ENCODE assay signal across 3 fruit fly cellular contexts in the genomic region with DNA sequence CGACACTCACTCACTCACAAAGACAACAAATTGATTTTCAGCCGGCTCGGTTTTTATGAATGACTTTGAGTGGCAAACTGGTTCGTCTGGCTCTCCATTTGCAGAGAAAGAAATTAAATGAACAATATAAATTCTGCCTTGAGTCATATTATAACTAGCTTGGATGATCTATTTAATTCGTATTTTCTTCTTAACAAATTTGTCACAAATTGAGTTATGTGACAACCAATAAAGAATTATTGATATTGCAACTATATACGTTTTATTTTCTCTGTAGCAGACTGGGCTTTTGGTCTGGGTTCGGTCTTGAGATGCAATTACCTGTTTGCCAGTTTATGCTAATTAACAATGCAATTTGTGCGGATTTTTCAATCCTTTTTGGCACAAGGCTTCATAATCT.
TF ChIP-seq lines count a peak whose summit lies in the region.

No protein-coding gene starts in this region.

TF ChIP-seq in whole organism, embryonic, 481 proteins besides CTCF, POLR2A, EP300 and RAD21 (continued from another document):
- TF ChIP-seq cwo (GFP tag; optimal IDR thresholded peaks at IDR 0.05; lab: Kevin White, UChicago) (no peak), CG17359 (tag; optimal IDR thresholded peaks at IDR 0.05; lab: Kevin White, UChicago) (peak; percentile 7), dmrt99B (tag; optimal IDR thresholded peaks at IDR 0.05; lab: Kevin White, UChicago) (peak; percentile 18), lmd (GFP tag; IDR thresholded peaks at IDR 0.05; lab: Robert Waterston, UW) (0 out of 2 replicates have a peak, but pooled peaks have one; percentile 17), nmo (GFP tag; optimal IDR thresholded peaks at IDR 0.05; lab: Kevin White, UChicago) (peak; percentile 2), Antp (GFP tag; optimal IDR thresholded peaks at IDR 0.05; lab: Kevin White, UChicago) (no peak), vvl (GFP tag; IDR thresholded peaks at IDR 0.05; lab: Robert Waterston, UW) (peak; percentile 27; the same call in 1 of the 2 replicates), CG2875 (GFP tag; optimal IDR thresholded peaks at IDR 0.05; lab: Kevin White, UChicago) (peak; percentile 4), ara (GFP tag; IDR thresholded peaks at IDR 0.05; lab: Robert Waterston, UW) (peak; percentile 39; the same call in 1 of the 2 replicates), CG2712 (tag; optimal IDR thresholded peaks at IDR 0.05; lab: Kevin White, UChicago) (peak; percentile 19), D19B (GFP tag; optimal IDR thresholded peaks at IDR 0.05; lab: Kevin White, UChicago) (no peak), sens (GFP tag; lab: Kevin White, UChicago) (peak; percentile 30), CG1603 (tag; optimal IDR thresholded peaks at IDR 0.05; lab: Kevin White, UChicago) (peak; percentile 66), CG12104 (GFP tag; optimal IDR thresholded peaks at IDR 0.05; lab: Kevin White, UChicago) (no peak), Blimp-1 (GFP tag; optimal IDR thresholded peaks at IDR 0.05; lab: Kevin White, UChicago) (peak; percentile 42), CG11695 (GFP tag; IDR thresholded peaks at IDR 0.05; lab: Robert Waterston, UW) (no peak), chif (GFP tag; optimal IDR thresholded peaks at IDR 0.05; lab: Kevin White, UChicago) (no peak), pan (optimal IDR thresholded peaks at IDR 0.05; lab: Kevin White, UChicago) (no peak), pan (GFP tag; optimal IDR thresholded peaks at IDR 0.05 in 1 of 2, IDR thresholded peaks at IDR 0.05 in 1 of 2) (peak in 1 of 2 experiments; percentile 59), Sox102F (GFP tag; optimal IDR thresholded peaks at IDR 0.05; lab: Kevin White, UChicago) (peak; percentile 46), CG13287 (GFP tag; IDR thresholded peaks at IDR 0.05; lab: Robert Waterston, UW; ENCODE audit: partially characterized antibody) (no peak), ase (GFP tag; IDR thresholded peaks at IDR 0.05; lab: Robert Waterston, UW) (no peak), CG12659 (GFP tag; optimal IDR thresholded peaks at IDR 0.05; lab: Kevin White, UChicago) (no peak), CG7786 (GFP tag; optimal IDR thresholded peaks at IDR 0.05; lab: Kevin White, UChicago) (no peak), crc (GFP tag; optimal IDR thresholded peaks at IDR 0.05; lab: Kevin White, UChicago) (no peak), CG18262 (tag; optimal IDR thresholded peaks at IDR 0.05; lab: Kevin White, UChicago) (peak; percentile 35), CG7745 (tag; optimal IDR thresholded peaks at IDR 0.05; lab: Kevin White, UChicago) (no peak), ttk (GFP tag; IDR thresholded peaks at IDR 0.05; lab: Robert Waterston, UW) (peak; percentile 52; the same call in 1 of the 2 replicates), CG17361 (GFP tag; IDR thresholded peaks at IDR 0.05; lab: Robert Waterston, UW) (0 out of 3 replicates have a peak, but pooled peaks have one; percentile 30), hkb (optimal IDR thresholded peaks at IDR 0.05; lab: Kevin White, UChicago) (no peak), hkb (GFP tag; IDR thresholded peaks at IDR 0.05; lab: Robert Waterston, UW) (0 out of 2 replicates have a peak, but pooled peaks have one; percentile 29), ato (GFP tag; IDR thresholded peaks at IDR 0.05; lab: Robert Waterston, UW; ENCODE audit: partially characterized antibody) (no peak), Drgx (GFP tag; IDR thresholded peaks at IDR 0.05; lab: Robert Waterston, UW) (peak; percentile 92), Lhr (GFP tag; optimal IDR thresholded peaks at IDR 0.05; lab: Kevin White, UChicago) (no peak), Ptx1 (GFP tag; IDR thresholded peaks at IDR 0.05; lab: Robert Waterston, UW) (no peak), prd (optimal IDR thresholded peaks at IDR 0.05; lab: Kevin White, UChicago) (no peak), prd (GFP tag; IDR thresholded peaks at IDR 0.05; lab: Robert Waterston, UW) (peak; percentile 30; the same call in 2 of the 3 replicates), Pdp1 (GFP tag; optimal IDR thresholded peaks at IDR 0.05; lab: Kevin White, UChicago) (peak in 1 of 2 experiments; percentile 11), CG31441 (GFP tag; IDR thresholded peaks at IDR 0.05; lab: Robert Waterston, UW) (peak; percentile 22; the same call in 1 of the 2 replicates), phol (tag; optimal IDR thresholded peaks at IDR 0.05; lab: Kevin White, UChicago) (peak; percentile 15)

TF ChIP-seq in whole organism, prepupa, 60 proteins besides CTCF, POLR2A, EP300 and RAD21 (continued from another document):
- peak; percentile 86 for TF ChIP-seq CG3919 (GFP tag; optimal IDR thresholded peaks at IDR 0.05; lab: Kevin White, UChicago)
- peak; percentile 83 for TF ChIP-seq svp (GFP tag; lab: Kevin White, UChicago)
- peak; percentile 53 for TF ChIP-seq CG8319 (GFP tag; optimal IDR thresholded peaks at IDR 0.05; lab: Kevin White, UChicago)
- peak; percentile 65 for TF ChIP-seq CG1621 (tag; optimal IDR thresholded peaks at IDR 0.05; lab: Kevin White, UChicago)
- TF ChIP-seq dsx (GFP tag; optimal IDR thresholded peaks at IDR 0.05; lab: Kevin White, UChicago; ENCODE audit: poor library complexity, severe bottlenecking) = peak; percentile 76
- TF ChIP-seq CG8632 (GFP tag; optimal IDR thresholded peaks at IDR 0.05; lab: Kevin White, UChicago) = peak; percentile 77
- TF ChIP-seq Sox102F (GFP tag; optimal IDR thresholded peaks at IDR 0.05; lab: Kevin White, UChicago) = peak; percentile 77
- peak; percentile 59 for TF ChIP-seq CG6808 (GFP tag; optimal IDR thresholded peaks at IDR 0.05; lab: Kevin White, UChicago)
- TF ChIP-seq CG15336 (GFP tag; IDR thresholded peaks at IDR 0.05; lab: Robert Waterston, UW) = peak; percentile 97
- no peak for TF ChIP-seq Eip93F (GFP tag; optimal IDR thresholded peaks at IDR 0.05; lab: Kevin White, UChicago)
- peak; percentile 74 for TF ChIP-seq Lpt (GFP tag; optimal IDR thresholded peaks at IDR 0.05; lab: Kevin White, UChicago)
- TF ChIP-seq Hr39 (GFP tag; optimal IDR thresholded peaks at IDR 0.05; lab: Kevin White, UChicago) = peak; percentile 62
- peak; percentile 72 for TF ChIP-seq topi (GFP tag; optimal IDR thresholded peaks at IDR 0.05; lab: Kevin White, UChicago)
- TF ChIP-seq CG10631 (GFP tag; optimal IDR thresholded peaks at IDR 0.05; lab: Kevin White, UChicago) = peak; percentile 87
- peak; percentile 77 for TF ChIP-seq CG11762 (GFP tag; optimal IDR thresholded peaks at IDR 0.05; lab: Kevin White, UChicago; ENCODE audit: insufficient read depth)
- peak; percentile 88 for TF ChIP-seq CG32006 (GFP tag; optimal IDR thresholded peaks at IDR 0.05; lab: Kevin White, UChicago)
- peak; percentile 86 for TF ChIP-seq Gug (GFP tag; IDR thresholded peaks at IDR 0.05; lab: Robert Waterston, UW)
- peak; percentile 74 for TF ChIP-seq CG10669 (GFP tag; optimal IDR thresholded peaks at IDR 0.05; lab: Kevin White, UChicago)
- TF ChIP-seq achi (GFP tag; optimal IDR thresholded peaks at IDR 0.05; lab: Kevin White, UChicago) = peak; percentile 83
- TF ChIP-seq Eip78C (GFP tag; lab: Kevin White, UChicago) = peak; percentile 97
- peak; percentile 88 for TF ChIP-seq Eip75B (GFP tag; optimal IDR thresholded peaks at IDR 0.05; lab: Kevin White, UChicago)
- TF ChIP-seq Smox (GFP tag; optimal IDR thresholded peaks at IDR 0.05; lab: Kevin White, UChicago) = peak; percentile 69
- TF ChIP-seq fkh (GFP tag; optimal IDR thresholded peaks at IDR 0.05; lab: Kevin White, UChicago) = no peak
- TF ChIP-seq dac (GFP tag; optimal IDR thresholded peaks at IDR 0.05; lab: Kevin White, UChicago) = peak; percentile 69
- peak; percentile 68 for TF ChIP-seq Met (GFP tag; optimal IDR thresholded peaks at IDR 0.05; lab: Kevin White, UChicago)
- peak; percentile 49 for TF ChIP-seq CG11902 (GFP tag; optimal IDR thresholded peaks at IDR 0.05; lab: Kevin White, UChicago)
- TF ChIP-seq Blimp-1 (GFP tag; optimal IDR thresholded peaks at IDR 0.05; lab: Kevin White, UChicago) = no peak
- peak; percentile 79 for TF ChIP-seq lz (GFP tag; optimal IDR thresholded peaks at IDR 0.05; lab: Kevin White, UChicago)
- TF ChIP-seq eg (GFP tag; IDR thresholded peaks at IDR 0.05; lab: Robert Waterston, UW) = peak; percentile 96
- TF ChIP-seq Ets21C (GFP tag; optimal IDR thresholded peaks at IDR 0.05; lab: Kevin White, UChicago) = peak; percentile 57
- TF ChIP-seq fd59A (GFP tag; optimal IDR thresholded peaks at IDR 0.05; lab: Kevin White, UChicago) = peak; percentile 54
- TF ChIP-seq OdsH (GFP tag; optimal IDR thresholded peaks at IDR 0.05; lab: Kevin White, UChicago) = peak; percentile 80
- TF ChIP-seq Ets96B (tag; optimal IDR thresholded peaks at IDR 0.05; lab: Kevin White, UChicago) = peak; percentile 80
- TF ChIP-seq CG6792 (GFP tag; optimal IDR thresholded peaks at IDR 0.05; lab: Kevin White, UChicago) = peak; percentile 88
- peak; percentile 77 for TF ChIP-seq CG3032 (tag; optimal IDR thresholded peaks at IDR 0.05; lab: Kevin White, UChicago)
- TF ChIP-seq cyc (GFP tag; optimal IDR thresholded peaks at IDR 0.05; lab: Kevin White, UChicago) = peak; percentile 45
- peak; percentile 82 for TF ChIP-seq esn (GFP tag; optimal IDR thresholded peaks at IDR 0.05; lab: Kevin White, UChicago)
- TF ChIP-seq Sox14 (GFP tag; optimal IDR thresholded peaks at IDR 0.05; lab: Kevin White, UChicago) = peak; percentile 77

TF ChIP-seq in whole organism, wandering third instar larva, 38 proteins besides CTCF, POLR2A, EP300 and RAD21 (continued from another document):
- TF ChIP-seq dl (GFP tag; optimal IDR thresholded peaks at IDR 0.05; lab: Kevin White, UChicago; ENCODE audit: insufficient read depth in 1 of 2, partially characterized antibody in 2 of 2) (no peak), GATAd (GFP tag; optimal IDR thresholded peaks at IDR 0.05; lab: Kevin White, UChicago) (no peak), dmrt93B (GFP tag; optimal IDR thresholded peaks at IDR 0.05; lab: Kevin White, UChicago) (no peak), Hnf4 (GFP tag; optimal IDR thresholded peaks at IDR 0.05; lab: Kevin White, UChicago) (peak; percentile 51), Vsx2 (GFP tag; optimal IDR thresholded peaks at IDR 0.05; lab: Kevin White, UChicago; ENCODE audit: partially characterized antibody) (no peak), Myc (optimal IDR thresholded peaks at IDR 0.05; lab: Kevin White, UChicago) (no peak), Mio (GFP tag; optimal IDR thresholded peaks at IDR 0.05; lab: Kevin White, UChicago) (no peak), Hr78 (GFP tag; optimal IDR thresholded peaks at IDR 0.05; lab: Kevin White, UChicago) (no peak), br (GFP tag; optimal IDR thresholded peaks at IDR 0.05; lab: Kevin White, UChicago) (peak; percentile 61)
